Worm (Caenorhabditis elegans) whole organism, young adult: ENCODE measurements around the gene F52G3.7.

Experiments used
- F57A8.1 ChIP-seq: fragments of 200-800 bp; sonication (Bioruptor generic); optimal IDR thresholded peaks from 2 replicates; lab custom pipeline; 2018; ENCODE audit warnings: mild to moderate bottlenecking, missing genetic modification characterization, moderate library complexity, missing compliant biosample characterization
- attf-6 ChIP-seq: fragments of 200-800 bp; sonication (Bioruptor generic); IDR thresholded peaks from 2 replicates; pipeline ENCODE4 v1.3.6; 2022; ENCODE audit warnings: missing genetic modification reagents, missing genetic modification characterization, missing compliant biosample characterization
- ceh-40 ChIP-seq: fragments of 200-800 bp; sonication (Bioruptor generic); IDR thresholded peaks from 2 replicates; pipeline ENCODE4 v1.3.6; 2022; ENCODE audit warnings: missing genetic modification characterization, missing compliant biosample characterization
- hrde-1 ChIP-seq: sonication (generic microtip); optimal IDR thresholded peaks from 2 replicates; lab custom pipeline; 2016; ENCODE audit warnings: missing genetic modification characterization, mild to moderate bottlenecking, missing compliant biosample characterization, moderate library complexity, missing genotype, missing genetic modification reagents, borderline replicate concordance
- mel-28 ChIP-seq: sonication (generic microtip); optimal IDR thresholded peaks from 2 replicates; lab custom pipeline; 2016; ENCODE audit warnings: borderline replicate concordance, mild to moderate bottlenecking, missing genetic modification characterization, missing compliant biosample characterization
- pha-4 ChIP-seq: fragments of 150-350 bp; sonication (generic microtip); optimal IDR thresholded peaks from 2 replicates; lab custom pipeline; 2014; ENCODE audit warnings: missing biosample characterization, missing genetic modification reagents, missing genetic modification characterization
- snpc-1.1 ChIP-seq: sonication (generic microtip); optimal IDR thresholded peaks from 2 replicates; lab custom pipeline; 2017; ENCODE audit warnings: missing genetic modification characterization, mild to moderate bottlenecking, missing compliant biosample characterization, antibody characterized with exemption, moderate library complexity, missing genotype, missing genetic modification reagents; ENCODE audit not compliant: insufficient read depth
- tlf-1 ChIP-seq: fragments of 200-800 bp; sonication (Bioruptor generic); optimal IDR thresholded peaks from 2 replicates; lab custom pipeline; 2018; ENCODE audit warnings: mild to moderate bottlenecking, missing genetic modification characterization, missing compliant biosample characterization
- unc-130 ChIP-seq: sonication (generic microtip); optimal IDR thresholded peaks from 2 replicates; lab custom pipeline; 2016; ENCODE audit warnings: missing genetic modification reagents, missing genetic modification characterization, missing compliant biosample characterization
- ztf-26 ChIP-seq: sonication (generic microtip); optimal IDR thresholded peaks from 2 replicates; lab custom pipeline; 2017; ENCODE audit warnings: missing genetic modification characterization, missing compliant biosample characterization

DNA sequence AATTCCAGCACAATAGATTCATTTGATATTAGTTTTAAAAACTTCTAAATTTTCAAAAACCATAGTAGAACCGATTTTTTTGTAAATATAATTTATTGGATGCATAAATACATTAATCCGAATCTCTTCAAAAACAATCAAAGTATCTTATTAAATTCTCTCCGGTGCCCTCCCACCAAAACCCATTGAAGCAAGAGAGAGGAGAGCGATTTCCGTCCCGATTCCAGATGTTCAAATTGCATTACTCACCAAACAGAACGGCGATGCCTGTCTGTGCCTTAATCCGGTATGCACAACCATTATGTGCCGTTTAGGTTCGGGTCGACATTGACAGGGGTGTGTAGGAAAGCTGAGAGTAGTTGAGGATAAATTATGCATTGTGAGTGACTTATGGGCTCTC, 3.4 kb upstream of the F52G3.7 start:
- TF ChIP-seq ztf-26 (tag; lab: Kevin White, UChicago) (no peak), mel-28 (no peak), ceh-40 (no peak), snpc-1.1 (tag; lab: Kevin White, UChicago) (no peak), F57A8.1 (no peak), unc-130 (no peak), pha-4 (tag; lab: Kevin White, UChicago) (no peak), hrde-1 (tag; lab: Kevin White, UChicago) (no peak), attf-6 (GFP tag; lab: Robert Waterston, UW) (no peak), tlf-1 (GFP tag; lab: Kevin White, UChicago) (no peak)
